Fruit fly (Drosophila melanogaster): ENCODE data around the gene CG9331.

CG9331 gene

DNA sequence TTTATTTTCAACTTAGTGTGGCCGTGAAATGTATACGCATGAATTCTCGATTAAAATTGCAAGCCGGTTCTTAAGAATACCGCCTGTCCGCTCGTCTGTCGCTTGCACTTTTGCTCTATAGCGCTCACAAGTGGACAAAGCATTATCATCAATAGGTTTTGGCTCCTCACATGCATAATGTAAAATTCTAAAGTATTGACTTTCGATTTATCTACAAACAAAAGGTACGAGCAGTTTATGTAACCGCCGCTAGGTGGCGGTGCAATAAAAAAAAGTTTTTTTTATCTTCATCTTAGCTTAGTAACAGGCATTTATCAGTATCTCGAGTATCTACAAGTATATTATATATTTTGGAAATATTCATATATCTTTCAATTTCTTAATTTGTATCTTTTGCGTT is 3.6 kb downstream of the CG9331 start:
- TF ChIP-seq vri (GFP tag; optimal IDR thresholded peaks at IDR 0.05): no peak
- TF ChIP-seq CG6854 (GFP tag; optimal IDR thresholded peaks at IDR 0.05): no peak
- no peak for TF ChIP-seq pdm3 (GFP tag; optimal IDR thresholded peaks at IDR 0.05)
- TF ChIP-seq acj6 (GFP tag; optimal IDR thresholded peaks at IDR 0.05): no peak
- TF ChIP-seq CG8319 (GFP tag; optimal IDR thresholded peaks at IDR 0.05): no peak
- no peak for TF ChIP-seq fkh (GFP tag; optimal IDR thresholded peaks at IDR 0.05)
- no peak for TF ChIP-seq Sox102F (GFP tag; optimal IDR thresholded peaks at IDR 0.05)
- TF ChIP-seq CG34406 (GFP tag; optimal IDR thresholded peaks at IDR 0.05): no peak
- TF ChIP-seq salr (GFP tag; optimal IDR thresholded peaks at IDR 0.05): no peak
- no peak for TF ChIP-seq ss (GFP tag; optimal IDR thresholded peaks at IDR 0.05)
- no peak for TF ChIP-seq CG7368 (GFP tag; optimal IDR thresholded peaks at IDR 0.05)
- TF ChIP-seq Ets96B (tag; optimal IDR thresholded peaks at IDR 0.05): no peak
- no peak for TF ChIP-seq Gug (GFP tag; IDR thresholded peaks at IDR 0.05)
- TF ChIP-seq net (GFP tag; optimal IDR thresholded peaks at IDR 0.05): no peak
- no peak for TF ChIP-seq Met (GFP tag; optimal IDR thresholded peaks at IDR 0.05)
- no peak for TF ChIP-seq CG1621 (tag; optimal IDR thresholded peaks at IDR 0.05)
- no peak for TF ChIP-seq lz (GFP tag; optimal IDR thresholded peaks at IDR 0.05)
- no peak for TF ChIP-seq Eip78C (GFP tag)
- no peak for TF ChIP-seq Sox14 (GFP tag; optimal IDR thresholded peaks at IDR 0.05)

DNA sequence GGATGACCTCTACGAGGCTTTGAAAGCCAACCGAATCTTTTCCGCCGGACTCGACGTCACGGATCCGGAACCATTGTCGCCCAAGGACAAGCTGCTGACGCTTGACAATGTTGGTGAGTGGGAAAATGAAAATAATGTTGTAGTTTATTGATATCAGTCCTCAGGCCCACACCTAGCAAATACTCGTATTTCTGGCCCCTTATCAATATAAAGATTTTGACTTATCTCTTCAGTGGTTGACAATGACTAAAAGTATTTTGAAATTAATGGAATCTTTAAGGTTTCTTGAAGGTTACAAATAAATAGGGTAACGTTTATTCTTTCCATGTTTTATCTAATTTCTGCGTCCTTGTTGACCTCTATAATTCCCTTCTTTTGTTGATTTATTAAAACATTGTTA is 4.4 kb downstream of the CG9331 start:
- TF ChIP-seq CG6792 (GFP tag; optimal IDR thresholded peaks at IDR 0.05) (no peak), lz (GFP tag; optimal IDR thresholded peaks at IDR 0.05) (no peak)

DNA sequence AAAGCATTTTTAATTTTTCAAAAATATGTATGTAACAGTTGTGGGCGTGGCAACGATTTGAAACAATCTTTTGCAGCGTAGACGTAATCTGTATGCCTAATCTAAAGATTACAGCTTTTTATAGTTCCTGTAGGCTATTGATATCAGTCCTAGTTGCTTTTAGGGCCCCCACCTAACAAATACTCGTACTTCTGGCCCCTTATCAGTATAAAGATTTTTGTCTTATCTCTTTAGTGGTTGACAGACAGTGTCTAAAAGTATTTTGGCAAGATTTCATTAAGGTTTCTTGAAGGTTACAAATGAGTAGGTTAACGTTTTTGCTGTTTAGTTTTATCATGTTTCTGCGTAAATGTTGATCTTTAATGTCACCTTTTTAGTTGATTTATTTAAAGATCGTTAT is 6.1 kb downstream of the CG9331 start:
- TF ChIP-seq acj6 (GFP tag; optimal IDR thresholded peaks at IDR 0.05) (no peak), CG4318 (GFP tag; optimal IDR thresholded peaks at IDR 0.05) (no peak), salr (GFP tag; optimal IDR thresholded peaks at IDR 0.05) (no peak), fd59A (GFP tag; optimal IDR thresholded peaks at IDR 0.05) (no peak), Eip78C (GFP tag) (no peak), Eip75B (GFP tag; optimal IDR thresholded peaks at IDR 0.05) (no peak), CG15336 (GFP tag; IDR thresholded peaks at IDR 0.05) (no peak), Lpt (GFP tag; optimal IDR thresholded peaks at IDR 0.05) (no peak), Hr38 (GFP tag; optimal IDR thresholded peaks at IDR 0.05) (no peak), CG3032 (tag; optimal IDR thresholded peaks at IDR 0.05) (no peak), CG6808 (GFP tag; optimal IDR thresholded peaks at IDR 0.05) (no peak), achi (GFP tag; optimal IDR thresholded peaks at IDR 0.05) (no peak), eg (GFP tag; IDR thresholded peaks at IDR 0.05) (no peak), CG8632 (GFP tag; optimal IDR thresholded peaks at IDR 0.05) (no peak), lz (GFP tag; optimal IDR thresholded peaks at IDR 0.05) (no peak), Sox102F (GFP tag; optimal IDR thresholded peaks at IDR 0.05) (no peak), cyc (GFP tag; optimal IDR thresholded peaks at IDR 0.05) (no peak)

DNA sequence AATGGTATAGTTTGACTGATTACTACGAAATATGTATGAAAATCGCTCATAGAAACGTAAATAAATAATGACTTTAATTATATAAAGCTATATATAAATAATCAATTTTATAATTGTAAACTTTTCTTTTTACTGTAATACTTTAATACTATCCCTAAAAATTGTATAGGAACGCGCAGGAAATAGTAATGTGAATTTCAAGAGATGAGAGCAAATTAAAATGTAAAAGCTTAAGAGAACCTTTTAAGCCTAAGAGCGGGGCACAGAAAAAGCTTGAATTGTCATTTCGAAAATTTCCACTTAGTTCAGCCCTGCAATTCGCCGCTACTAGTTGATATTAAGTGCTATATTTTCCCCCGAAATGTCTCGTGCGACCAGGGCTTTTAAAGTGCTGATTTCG is 6.7 kb downstream of the CG9331 start, which contains the start of gene CG31673:
TSS of gene CG31673 (plus strand) at position 301 of the 400 bp plus-strand sequence.
- TF ChIP-seq Sox15 (GFP tag; optimal IDR thresholded peaks at IDR 0.05) (no peak), Met (GFP tag; optimal IDR thresholded peaks at IDR 0.05) (no peak), dac (GFP tag; optimal IDR thresholded peaks at IDR 0.05) (no peak), fkh (GFP tag; optimal IDR thresholded peaks at IDR 0.05) (no peak), spab (GFP tag; optimal IDR thresholded peaks at IDR 0.05) (no peak), CG31627 (GFP tag; optimal IDR thresholded peaks at IDR 0.05) (no peak), lz (GFP tag; optimal IDR thresholded peaks at IDR 0.05) (no peak), Sox102F (GFP tag; optimal IDR thresholded peaks at IDR 0.05) (no peak)
